Fruit fly (Drosophila melanogaster) whole organism, wandering third instar larva: ENCODE data around the gene spz5.

Experiments used
- Abd-B ChIP-seq: fragments of >200 bp; optimal IDR thresholded peaks from 2 replicates; lab custom pipeline; 2017; ENCODE audit warnings: missing biosample characterization, missing genetic modification characterization
- Hr78 ChIP-seq: fragments of >200 bp; optimal IDR thresholded peaks from 2 replicates; lab custom pipeline; 2017; ENCODE audit warnings: missing biosample characterization, missing genetic modification characterization
- Myc ChIP-seq: fragments of >200 bp; optimal IDR thresholded peaks from 2 replicates; lab custom pipeline; 2017
- br ChIP-seq: fragments of 200-800 bp; sonication (Bioruptor generic); optimal IDR thresholded peaks from 2 replicates; lab custom pipeline; 2016; ENCODE audit warnings: missing biosample characterization, missing genetic modification characterization
- h ChIP-seq: fragments of 200-800 bp; sonication (Bioruptor generic); optimal IDR thresholded peaks from 3 replicates; lab custom pipeline; 2016; ENCODE audit warnings: missing biosample characterization, mild to moderate bottlenecking, missing genetic modification characterization
- sage ChIP-seq: fragments of 200-800 bp; sonication (Bioruptor generic); optimal IDR thresholded peaks from 2 replicates; lab custom pipeline; 2016; ENCODE audit warnings: missing biosample characterization, mild to moderate bottlenecking, missing genetic modification characterization

DNA sequence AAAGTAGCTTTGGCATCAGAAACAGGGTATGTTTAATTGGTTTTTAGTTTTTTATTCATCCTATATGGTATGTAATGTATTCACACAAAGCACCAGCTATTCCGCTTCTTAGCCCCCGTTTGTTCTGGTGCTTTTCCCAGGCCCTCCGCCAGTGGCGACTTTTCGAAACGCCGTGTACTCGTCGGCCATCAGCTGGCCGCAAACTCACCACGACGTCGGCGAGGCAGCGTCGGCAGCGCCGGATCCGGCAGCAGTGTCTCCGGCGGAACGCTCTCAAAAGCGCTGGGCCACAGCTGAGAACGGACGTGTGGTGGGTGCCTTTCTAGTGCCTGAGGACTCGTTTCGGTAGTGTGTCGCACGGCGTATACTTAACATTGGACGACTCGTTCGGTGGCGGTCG is 2.8 kb upstream of the spz5 start, which contains the start of gene Shab:
- TF ChIP-seq br (GFP tag; lab: Kevin White, UChicago) (no peak), Abd-B (GFP tag; lab: Kevin White, UChicago) (no peak), Myc (lab: Kevin White, UChicago) (no peak), sage (no peak), Hr78 (GFP tag; lab: Kevin White, UChicago) (no peak), h (no peak)
